Fruit fly (Drosophila melanogaster) whole organism, embryonic: ENCODE measurements around the gene IFT54.

Experiments used
- CG1024 ChIP-seq: fragments of 200-800 bp; sonication (Bioruptor generic); IDR thresholded peaks from 2 replicates; pipeline ENCODE4 v1.3.6; 2022; ENCODE audit warnings: missing biosample characterization, missing genetic modification characterization
- CG17359 ChIP-seq: fragments of 200-800 bp; sonication (Bioruptor generic); optimal IDR thresholded peaks from 3 replicates; lab custom pipeline; 2018; ENCODE audit warnings: missing biosample characterization, mild to moderate bottlenecking, missing genetic modification characterization, moderate library complexity
- CG18262 ChIP-seq: fragments of 200-800 bp; optimal IDR thresholded peaks from 3 replicates; lab custom pipeline; 2019; ENCODE audit warnings: missing biosample characterization, mild to moderate bottlenecking, missing genetic modification characterization, moderate library complexity
- CG31441 ChIP-seq: fragments of 200-800 bp; sonication (Bioruptor generic); IDR thresholded peaks from 2 replicates; pipeline ENCODE4 v1.3.6; 2022; ENCODE audit warnings: missing biosample characterization, missing genetic modification characterization
- CG3281 ChIP-seq: fragments of 200-800 bp; sonication (Bioruptor generic); optimal IDR thresholded peaks from 3 replicates; lab custom pipeline; 2017; ENCODE audit warnings: missing biosample characterization, mild to moderate bottlenecking, missing genetic modification characterization
- CG3995 ChIP-seq: fragments of 200-800 bp; sonication (Bioruptor generic); optimal IDR thresholded peaks from 3 replicates; lab custom pipeline; 2016; ENCODE audit warnings: missing biosample characterization, missing genetic modification characterization
- NC2α ChIP-seq: fragments of 200-800 bp; sonication (Bioruptor generic); optimal IDR thresholded peaks from 2 replicates; lab custom pipeline; 2016; ENCODE audit warnings: missing biosample characterization, missing genetic modification characterization
- Nf-YA ChIP-seq: fragments of 200-800 bp; sonication (Bioruptor generic); IDR thresholded peaks from 2 replicates; pipeline ENCODE4 v1.3.6; 2022; ENCODE audit warnings: missing biosample characterization, missing genetic modification characterization
- pfk ChIP-seq: fragments of 200-800 bp; sonication (Bioruptor generic); optimal IDR thresholded peaks from 2 replicates; lab custom pipeline; 2018; ENCODE audit warnings: missing biosample characterization, mild to moderate bottlenecking, missing genetic modification characterization, moderate library complexity
- schlank ChIP-seq: fragments of 200-800 bp; sonication (Bioruptor generic); optimal IDR thresholded peaks from 2 replicates; lab custom pipeline; 2018; ENCODE audit warnings: missing biosample characterization, mild to moderate bottlenecking, missing genetic modification characterization

- TF ChIP-seq CG17359 (tag; lab: Kevin White, UChicago) = no peak
- TF ChIP-seq schlank (tag; lab: Kevin White, UChicago) = no peak
- no peak for TF ChIP-seq CG18262 (tag; lab: Kevin White, UChicago)
- TF ChIP-seq CG3995 (GFP tag; lab: Kevin White, UChicago) = no peak
- TF ChIP-seq CG1024 (GFP tag; lab: Robert Waterston, UW) = no peak
- no peak for TF ChIP-seq pfk
- no peak for TF ChIP-seq NC2α (GFP tag; lab: Kevin White, UChicago)
- no peak for TF ChIP-seq CG3281 (GFP tag; lab: Kevin White, UChicago)
- TF ChIP-seq Nf-YA (GFP tag; lab: Robert Waterston, UW) = no peak
- TF ChIP-seq CG31441 = no peak
Measured at dm6 chr3R:14335504-14335903, 33.3 kb downstream of the IFT54 start.
